Worm (Caenorhabditis elegans) whole organism, young adult: ENCODE results near the gene tsfm-1.

ENCODE experiments used
- F39B2.1 ChIP-seq: fragments of 200-800 bp; sonication (Bioruptor generic); IDR thresholded peaks from 2 replicates; pipeline ENCODE4 v1.3.6; 2022; ENCODE audit warnings: missing genetic modification reagents, missing genetic modification characterization, missing compliant biosample characterization
- attf-3 ChIP-seq: fragments of 200-800 bp; sonication (Bioruptor generic); conservative IDR thresholded peaks from 2 replicates; pipeline ENCODE4 v1.3.6; 2022; ENCODE audit warnings: missing genetic modification reagents, missing genetic modification characterization, missing compliant biosample characterization
- die-1 ChIP-seq: sonication (generic microtip); optimal IDR thresholded peaks from 2 replicates; lab custom pipeline; 2016; ENCODE audit warnings: missing genotype, mild to moderate bottlenecking, missing genetic modification characterization, missing compliant biosample characterization
- dpl-1 ChIP-seq: fragments of 150-350 bp; optimal IDR thresholded peaks from 2 replicates; lab custom pipeline; 2014; ENCODE audit warnings: missing biosample characterization, missing genetic modification reagents, missing genetic modification characterization
- him-1 ChIP-seq: sonication (generic microtip); optimal IDR thresholded peaks from 2 replicates; lab custom pipeline; 2016; ENCODE audit warnings: missing genotype, missing genetic modification reagents, missing genetic modification characterization, missing compliant biosample characterization
- lsl-1 ChIP-seq: fragments of 200-800 bp; sonication (Bioruptor generic); optimal IDR thresholded peaks from 2 replicates; lab custom pipeline; 2018; ENCODE audit warnings: mild to moderate bottlenecking, missing genetic modification characterization, moderate library complexity, missing compliant biosample characterization
- mcd-1 ChIP-seq: fragments of 200-800 bp; sonication (Bioruptor generic); IDR thresholded peaks from 2 replicates; pipeline ENCODE4 v1.3.6; 2022; ENCODE audit warnings: missing genetic modification reagents, missing genetic modification characterization, missing compliant biosample characterization
- pha-4 ChIP-seq: fragments of 150-350 bp; sonication (generic microtip); optimal IDR thresholded peaks from 2 replicates; lab custom pipeline; 2014; ENCODE audit warnings: missing biosample characterization, missing genetic modification reagents, missing genetic modification characterization
- somi-1 ChIP-seq: fragments of 200-800 bp; sonication (Bioruptor generic); optimal IDR thresholded peaks from 2 replicates; lab custom pipeline; 2018; ENCODE audit warnings: mild to moderate bottlenecking, missing genetic modification characterization, missing compliant biosample characterization

ce11 chrV:12294091-12294490 is 22.7 kb upstream of the tsfm-1 start:
- TF ChIP-seq F39B2.1 (GFP tag; lab: Robert Waterston, UW) = no peak
- TF ChIP-seq die-1 = no peak
- no peak for TF ChIP-seq pha-4 (tag; lab: Kevin White, UChicago)
- TF ChIP-seq mcd-1 (GFP tag; lab: Robert Waterston, UW) = no peak
- TF ChIP-seq attf-3 (GFP tag; lab: Robert Waterston, UW) = no peak
- TF ChIP-seq somi-1 (GFP tag; lab: Kevin White, UChicago) = no peak
- no peak for TF ChIP-seq lsl-1 (GFP tag; lab: Kevin White, UChicago)
- no peak for TF ChIP-seq him-1
- TF ChIP-seq dpl-1 = no peak
